Fruit fly (Drosophila melanogaster): Measurements from ENCODE around the gene CG3168.

- TF ChIP-seq HLH3B (GFP tag; IDR thresholded peaks at IDR 0.05) (no peak), CG8089 (GFP tag; optimal IDR thresholded peaks at IDR 0.05) (no peak), ATbp (GFP tag; optimal IDR thresholded peaks at IDR 0.05) (no peak), CG18619 (GFP tag; optimal IDR thresholded peaks at IDR 0.05) (no peak), cas (GFP tag; IDR thresholded peaks at IDR 0.05) (no peak), CG4328 (GFP tag; optimal IDR thresholded peaks at IDR 0.05) (no peak), h (optimal IDR thresholded peaks at IDR 0.05) (no peak)
Measured at dm6 chrX:6759184-6759965, 19.6 kb upstream of the CG3168 start.

All from whole organism, embryonic.